Fruit fly (Drosophila melanogaster) Kc167 (cell line): ENCODE data around the gene CG4360.

Experiments
- Myc ChIP-seq: fragments of >200 bp; optimal IDR thresholded peaks from 2 replicates; lab custom pipeline; 2017; ENCODE audit warnings: missing external identifiers
- Sin3A ChIP-seq: fragments of >200 bp; optimal IDR thresholded peaks from 2 replicates; lab custom pipeline; 2018; ENCODE audit warnings: missing external identifiers
- h ChIP-seq: fragments of >200 bp; optimal IDR thresholded peaks from 3 replicates; lab custom pipeline; 2018; ENCODE audit warnings: missing external identifiers
- insv ChIP-seq: fragments of >200 bp; optimal IDR thresholded peaks from 3 replicates; lab custom pipeline; 2018; ENCODE audit warnings: missing external identifiers
- psq ChIP-seq: fragments of >200 bp; optimal IDR thresholded peaks from 2 replicates; lab custom pipeline; 2017; ENCODE audit warnings: missing external identifiers
- ttk ChIP-seq: sonication (Bioruptor generic); optimal IDR thresholded peaks from 2 replicates; lab custom pipeline; 2017; ENCODE audit warnings: missing external identifiers

CG4360 gene

dm6 chr3R:20274521-20275294 is 53.1 kb downstream of the CG4360 start:
- TF ChIP-seq insv (no peak), h (lab: Kevin White, UChicago) (no peak), Myc (lab: Kevin White, UChicago) (no peak), Sin3A (no peak), ttk (lab: Kevin White, UChicago) (no peak), psq (lab: Kevin White, UChicago) (no peak)
